Worm (Caenorhabditis elegans): Measurements from ENCODE around the gene F26G1.1.

ce11 chrII:4789835-4790343 lies 1.5 kb upstream of the F26G1.1 start, which contains the start of gene F26G1.15:
- TF ChIP-seq attf-3 (GFP tag; conservative IDR thresholded peaks at IDR 0.05) = no peak
- TF ChIP-seq unc-62 (GFP tag; optimal IDR thresholded peaks at IDR 0.05) = no peak
- TF ChIP-seq ZK185.1 (tag; optimal IDR thresholded peaks at IDR 0.05; ENCODE audit: poor library complexity, severe bottlenecking) = no peak
